Worm (Caenorhabditis elegans) whole organism, L4 larva: ENCODE data around the gene H10D18.5.

Experiments used
- dve-1 ChIP-seq: sonication (generic microtip); optimal IDR thresholded peaks from 2 replicates; lab custom pipeline; 2017; ENCODE audit warnings: antibody characterized with exemption, mild to moderate bottlenecking, missing genetic modification characterization, missing compliant biosample characterization; ENCODE audit not compliant: insufficient read depth
- hlh-11 ChIP-seq: fragments of 200-800 bp; sonication (Bioruptor generic); optimal IDR thresholded peaks from 2 replicates; lab custom pipeline; 2018; ENCODE audit warnings: mild to moderate bottlenecking, missing genetic modification characterization, missing compliant biosample characterization
- nhr-11 ChIP-seq: fragments of 150-350 bp; optimal IDR thresholded peaks from 2 replicates; lab custom pipeline; 2014; ENCODE audit warnings: missing biosample characterization, missing genetic modification characterization
- nhr-76 ChIP-seq: fragments of 150-350 bp; optimal IDR thresholded peaks from 2 replicates; lab custom pipeline; 2014; ENCODE audit warnings: missing biosample characterization, missing genetic modification characterization
- unc-62 ChIP-seq, 3 experiments: fragments of 150-350 bp in 1 of 3; sonication (generic microtip); optimal IDR thresholded peaks in 2 of 3; peaks in 1 of 3; 1 replicate in 1 of 3; 2 replicates in 2 of 3; lab custom pipeline; 2014 to 2017; ENCODE audit warnings: missing biosample characterization in 3 of 3, missing genetic modification characterization in 3 of 3, missing genetic modification reagents in 3 of 3, missing genotype in 1 of 3
- ztf-11 ChIP-seq: fragments of 150-350 bp; optimal IDR thresholded peaks from 2 replicates; lab custom pipeline; 2014; ENCODE audit warnings: missing biosample characterization, missing genetic modification characterization

DNA sequence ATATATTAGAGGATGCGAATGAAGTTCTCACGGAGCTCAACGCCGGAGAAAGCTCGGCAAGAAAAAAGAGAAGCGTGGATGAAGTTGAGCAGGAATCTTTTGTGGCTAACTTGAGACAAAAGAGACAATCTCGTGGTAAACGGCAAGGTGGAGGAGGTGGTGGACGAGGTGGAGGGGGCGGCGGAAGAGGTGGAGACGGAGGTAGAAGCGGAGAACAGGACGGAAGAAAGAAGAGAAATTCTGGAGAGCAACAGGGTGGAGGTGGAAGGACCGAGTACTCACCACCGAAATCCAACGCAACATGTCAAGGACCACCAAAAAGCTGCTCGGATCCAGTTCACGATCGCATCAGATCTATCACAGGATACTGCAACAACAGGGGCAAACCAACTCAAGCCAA, 41.1 kb downstream of the H10D18.5 start:
- TF ChIP-seq nhr-11 (tag; lab: Kevin White, UChicago), result no peak
- TF ChIP-seq dve-1 (tag; lab: Kevin White, UChicago), result no peak
- no peak for TF ChIP-seq nhr-76
- TF ChIP-seq ztf-11, result no peak
- no peak for TF ChIP-seq hlh-11 (tag; lab: Kevin White, UChicago)
- TF ChIP-seq unc-62 (GFP tag; optimal IDR thresholded peaks at IDR 0.05 in 1 of 2; lab: Kevin White, UChicago), result no peak
- no peak for TF ChIP-seq unc-62 (tag; optimal IDR thresholded peaks at IDR 0.05; lab: Kevin White, UChicago)
